Worm (Caenorhabditis elegans): ENCODE results near the gene W01G7.4.

The W01G7.4 gene

ce11 chrII:14040204-14040842 lies 20.2 kb upstream of the W01G7.4 start (continued):
- TF ChIP-seq nhr-80 (tag; optimal IDR thresholded peaks at IDR 0.05) (peak; percentile 99), Y95B8A.8 (GFP tag; IDR thresholded peaks at IDR 0.05) (no peak), mes-4 (tag; optimal IDR thresholded peaks at IDR 0.05) (no peak), sdz-38 (tag; optimal IDR thresholded peaks at IDR 0.05) (no peak), attf-6 (GFP tag; IDR thresholded peaks at IDR 0.05) (no peak), ztf-26 (tag; optimal IDR thresholded peaks at IDR 0.05) (peak; percentile 92), cebp-1 (GFP tag; IDR thresholded peaks at IDR 0.05) (peak; percentile 65; the same call in 1 of the 2 replicates), cebp-1 (tag; optimal IDR thresholded peaks at IDR 0.05) (peak; percentile 94), egrh-3 (GFP tag; IDR thresholded peaks at IDR 0.05) (peak; percentile 82), nfya-2 (GFP tag; IDR thresholded peaks at IDR 0.05) (no peak), ztf-25 (GFP tag; IDR thresholded peaks at IDR 0.05) (no peak), T07F8.4 (tag; optimal IDR thresholded peaks at IDR 0.05) (peak; percentile 33), bed-1 (GFP tag; IDR thresholded peaks at IDR 0.05) (0 out of 2 replicates have a peak, but pooled peaks have one; percentile 7), rpc-1 (optimal IDR thresholded peaks at IDR 0.05) (no peak), rpc-1 (tag; optimal IDR thresholded peaks at IDR 0.05) (no peak), tbp1 (GFP tag; optimal IDR thresholded peaks at IDR 0.05) (peak; percentile 59), atf-7 (tag; optimal IDR thresholded peaks at IDR 0.05) (peak; percentile 97), ztf-18 (tag; optimal IDR thresholded peaks at IDR 0.05) (peak; percentile 70), F57A8.1 (GFP tag; optimal IDR thresholded peaks at IDR 0.05) (peak; percentile 29), pha-4 (tag; optimal IDR thresholded peaks at IDR 0.05) (peak; percentile 33), hlh-12 (tag; optimal IDR thresholded peaks at IDR 0.05) (no peak), F22D6.2 (tag; optimal IDR thresholded peaks at IDR 0.05) (peak; percentile 76), lsl-1 (GFP tag; optimal IDR thresholded peaks at IDR 0.05) (no peak), Y67H2A.10 (GFP tag; conservative IDR thresholded peaks at IDR 0.05) (no peak), madf-6 (GFP tag; IDR thresholded peaks at IDR 0.05) (peak; percentile 29; the same call in 1 of the 2 replicates), lin-40 (tag; optimal IDR thresholded peaks at IDR 0.05) (peak; percentile 95), dox-1 (GFP tag; IDR thresholded peaks at IDR 0.05) (peak; percentile 84), ceh-79 (tag; optimal IDR thresholded peaks at IDR 0.05) (peak; percentile 43), nhr-120 (GFP tag; IDR thresholded peaks at IDR 0.05) (no peak), ama-1 (optimal IDR thresholded peaks at IDR 0.05) (no peak), ama-1 (GFP tag; optimal IDR thresholded peaks at IDR 0.05) (peak in 1 of 2 experiments; percentile 42), hlh-26 (GFP tag; conservative IDR thresholded peaks at IDR 0.05) (no peak), nfya-1 (tag; optimal IDR thresholded peaks at IDR 0.05; ENCODE audit: borderline replicate concordance, insufficient read depth) (no peak), F49E8.2 (tag; optimal IDR thresholded peaks at IDR 0.05; ENCODE audit: insufficient read depth) (no peak), fkh-3 (tag; optimal IDR thresholded peaks at IDR 0.05) (no peak), repo-1 (tag; optimal IDR thresholded peaks at IDR 0.05) (peak; percentile 37), lag-1 (GFP tag; IDR thresholded peaks at IDR 0.05) (0 out of 2 replicates have a peak, but pooled peaks have one; percentile 58), F52B5.7 (tag; optimal IDR thresholded peaks at IDR 0.05) (no peak), F39B2.1 (GFP tag; IDR thresholded peaks at IDR 0.05) (no peak), F23B12.7 (tag; optimal IDR thresholded peaks at IDR 0.05; ENCODE audit: insufficient read depth) (peak; percentile 20), zim-3 (tag; optimal IDR thresholded peaks at IDR 0.05) (no peak), let-607 (tag; optimal IDR thresholded peaks at IDR 0.05) (peak; percentile 17 to 81), snpc-1.1 (tag; optimal IDR thresholded peaks at IDR 0.05; ENCODE audit: insufficient read depth) (no peak), F33H1.4 (GFP tag; IDR thresholded peaks at IDR 0.05) (no peak), ztf-6 (GFP tag; IDR thresholded peaks at IDR 0.05) (no peak), snpc-3.4 (tag; optimal IDR thresholded peaks at IDR 0.05) (no peak), nhr-27 (tag; optimal IDR thresholded peaks at IDR 0.05) (no peak), ceh-27 (GFP tag; optimal IDR thresholded peaks at IDR 0.05) (peak; percentile 61)
